Fruit fly (Drosophila melanogaster): ENCODE measurements around the gene CG45071.
A peak's percentile ranks its signal among the peaks of the same experiment; 100 is the strongest.

Gene CG45071

dm6 chr3L:15136659-15137572 lies 31.2 kb downstream of the CG45071 start, which contains the start of gene CG12316 (continued):
- peak; percentile 78 for TF ChIP-seq BEAF-32 (GFP tag; optimal IDR thresholded peaks at IDR 0.05)
- TF ChIP-seq TFAM (GFP tag; optimal IDR thresholded peaks at IDR 0.05), result peak; percentile 65
- TF ChIP-seq CG10959 (GFP tag; IDR thresholded peaks at IDR 0.05), result peak; percentile 86
- TF ChIP-seq CG12236 (GFP tag; optimal IDR thresholded peaks at IDR 0.05), result peak; percentile 72
- peak; percentile 85 for TF ChIP-seq so (GFP tag; IDR thresholded peaks at IDR 0.05)
- peak; percentile 89 for TF ChIP-seq CG10654 (GFP tag; optimal IDR thresholded peaks at IDR 0.05)
- peak; percentile 59 for TF ChIP-seq ssp (GFP tag; IDR thresholded peaks at IDR 0.05)
- TF ChIP-seq CG7963 (GFP tag; IDR thresholded peaks at IDR 0.05; ENCODE audit: partially characterized antibody), result peak; percentile 59; the same call in 1 of the 3 replicates
- peak; percentile 85 for TF ChIP-seq CG9437 (GFP tag; optimal IDR thresholded peaks at IDR 0.05)
- TF ChIP-seq CG7271 (tag; optimal IDR thresholded peaks at IDR 0.05), result peak; percentile 73
- peak; percentile 89 for TF ChIP-seq NK7.1 (GFP tag; optimal IDR thresholded peaks at IDR 0.05)
- TF ChIP-seq Oaz (GFP tag; IDR thresholded peaks at IDR 0.05), result peak; percentile 63
- peak; percentile 58 for TF ChIP-seq rib (GFP tag; IDR thresholded peaks at IDR 0.05)
- peak; percentile 94 for TF ChIP-seq CG12299 (tag; optimal IDR thresholded peaks at IDR 0.05)
- TF ChIP-seq CG16863 (GFP tag; optimal IDR thresholded peaks at IDR 0.05), result peak; percentile 91
- peak; percentile 73; the same call in 1 of the 2 replicates for TF ChIP-seq bbx (GFP tag; IDR thresholded peaks at IDR 0.05; ENCODE audit: partially characterized antibody)
- peak; percentile 93 for TF ChIP-seq lilli (GFP tag; optimal IDR thresholded peaks at IDR 0.05)
- peak; percentile 91 for TF ChIP-seq ATbp (GFP tag; optimal IDR thresholded peaks at IDR 0.05)
- TF ChIP-seq NfI (GFP tag; optimal IDR thresholded peaks at IDR 0.05), result peak; percentile 90
- peak; percentile 89 for TF ChIP-seq oc (tag; optimal IDR thresholded peaks at IDR 0.05)
- peak; percentile 85 for TF ChIP-seq Hr3 (GFP tag; optimal IDR thresholded peaks at IDR 0.05)
- peak; percentile 94 for TF ChIP-seq CG2678 (tag; optimal IDR thresholded peaks at IDR 0.05)
- peak; percentile 57 for TF ChIP-seq sna (GFP tag; IDR thresholded peaks at IDR 0.05; ENCODE audit: partially characterized antibody)
- peak; percentile 71 for TF ChIP-seq CG4617 (GFP tag; optimal IDR thresholded peaks at IDR 0.05; ENCODE audit: borderline replicate concordance)
- TF ChIP-seq prd (optimal IDR thresholded peaks at IDR 0.05), result no peak
- TF ChIP-seq prd (GFP tag; IDR thresholded peaks at IDR 0.05), result peak; percentile 89
- peak; percentile 53 for TF ChIP-seq inv (GFP tag; IDR thresholded peaks at IDR 0.05; ENCODE audit: partially characterized antibody)
- no peak for TF ChIP-seq CG11085 (GFP tag; IDR thresholded peaks at IDR 0.05)
- peak; percentile 83 for TF ChIP-seq NC2β (GFP tag; optimal IDR thresholded peaks at IDR 0.05)
- peak; percentile 89 for TF ChIP-seq maf-S (GFP tag; optimal IDR thresholded peaks at IDR 0.05)
- peak; percentile 85 for TF ChIP-seq CG16815 (GFP tag; optimal IDR thresholded peaks at IDR 0.05)
- TF ChIP-seq pnt (GFP tag; optimal IDR thresholded peaks at IDR 0.05), result peak; percentile 80
- peak; percentile 85 for TF ChIP-seq CG7987 (GFP tag; optimal IDR thresholded peaks at IDR 0.05)
- TF ChIP-seq Ravus (GFP tag; IDR thresholded peaks at IDR 0.05), result peak; percentile 42; the same call in 1 of the 2 replicates
- TF ChIP-seq CG6689 (GFP tag; IDR thresholded peaks at IDR 0.05), result peak; percentile 91
- TF ChIP-seq sc (optimal IDR thresholded peaks at IDR 0.05), result no peak
- TF ChIP-seq sc (GFP tag; optimal IDR thresholded peaks at IDR 0.05), result peak; percentile 82
- peak; percentile 89 for TF ChIP-seq stc (GFP tag; IDR thresholded peaks at IDR 0.05)
- peak in 1 of 2 experiments; percentile 4 for TF ChIP-seq tll (GFP tag; optimal IDR thresholded peaks at IDR 0.05)
- TF ChIP-seq pzg (GFP tag; optimal IDR thresholded peaks at IDR 0.05), result peak; percentile 45
- peak; percentile 71 for TF ChIP-seq sens-2 (GFP tag; IDR thresholded peaks at IDR 0.05)
- TF ChIP-seq Six4 (GFP tag; optimal IDR thresholded peaks at IDR 0.05), result peak; percentile 86
- no peak; the same call in none of the 2 replicates for TF ChIP-seq CG32772 (GFP tag; IDR thresholded peaks at IDR 0.05)
- TF ChIP-seq bab2 (GFP tag; optimal IDR thresholded peaks at IDR 0.05), result peak; percentile 90
- peak; percentile 89 for TF ChIP-seq CHES-1-like (GFP tag; optimal IDR thresholded peaks at IDR 0.05)
- TF ChIP-seq YL-1 (GFP tag; optimal IDR thresholded peaks at IDR 0.05), result peak; percentile 94
- TF ChIP-seq CG13287 (GFP tag; IDR thresholded peaks at IDR 0.05; ENCODE audit: partially characterized antibody), result peak; percentile 87
- no peak for TF ChIP-seq CG15073 (GFP tag; optimal IDR thresholded peaks at IDR 0.05)

Measured in whole organism, embryonic.